Fruit fly (Drosophila melanogaster) whole organism, embryonic: ENCODE results near the gene Pig1.

Experiments
- CG10267 ChIP-seq: fragments of 200-800 bp; sonication (Bioruptor generic); optimal IDR thresholded peaks from 2 replicates; lab custom pipeline; 2018; ENCODE audit warnings: missing biosample characterization, mild to moderate bottlenecking, missing genetic modification characterization, moderate library complexity
- CG10274 ChIP-seq: fragments of 200-800 bp; sonication (Bioruptor generic); optimal IDR thresholded peaks from 3 replicates; lab custom pipeline; 2017; ENCODE audit warnings: missing biosample characterization, mild to moderate bottlenecking, missing genetic modification characterization
- CG10366 ChIP-seq: fragments of 200-800 bp; sonication (Bioruptor generic); IDR thresholded peaks from 2 replicates; pipeline ENCODE4 v1.3.6; 2022; ENCODE audit warnings: missing biosample characterization, missing genetic modification characterization
- CG10431 ChIP-seq: fragments of 200-800 bp; sonication (Bioruptor generic); optimal IDR thresholded peaks from 3 replicates; lab custom pipeline; 2018; ENCODE audit warnings: missing biosample characterization, mild to moderate bottlenecking, missing genetic modification characterization
- CG10654 ChIP-seq: fragments of 200-800 bp; sonication (Bioruptor generic); optimal IDR thresholded peaks from 2 replicates; lab custom pipeline; 2016; ENCODE audit warnings: missing biosample characterization, missing genetic modification characterization
- CG12236 ChIP-seq: fragments of 200-800 bp; sonication (Bioruptor generic); optimal IDR thresholded peaks from 2 replicates; lab custom pipeline; 2016; ENCODE audit warnings: missing biosample characterization, missing genetic modification characterization
- CG12299 ChIP-seq: fragments of 200-800 bp; sonication (Bioruptor generic); optimal IDR thresholded peaks from 2 replicates; lab custom pipeline; 2018; ENCODE audit warnings: missing biosample characterization, mild to moderate bottlenecking, missing genetic modification characterization
- CG12769 ChIP-seq: fragments of 200-800 bp; sonication (Bioruptor generic); optimal IDR thresholded peaks from 2 replicates; lab custom pipeline; 2019; ENCODE audit warnings: missing biosample characterization, mild to moderate bottlenecking, missing genetic modification characterization, moderate library complexity
- CG15269 ChIP-seq: fragments of 200-800 bp; sonication (Bioruptor generic); optimal IDR thresholded peaks from 2 replicates; lab custom pipeline; 2018; ENCODE audit warnings: missing biosample characterization, mild to moderate bottlenecking, missing genetic modification characterization, moderate library complexity
- CG17385 ChIP-seq: fragments of 200-800 bp; sonication (Bioruptor generic); optimal IDR thresholded peaks from 3 replicates; lab custom pipeline; 2018; ENCODE audit warnings: missing biosample characterization, mild to moderate bottlenecking, missing genetic modification characterization
- CG17612 ChIP-seq: fragments of 200-800 bp; sonication (Bioruptor generic); IDR thresholded peaks from 2 replicates; pipeline ENCODE4 v1.3.6; 2022; ENCODE audit warnings: missing biosample characterization, missing genetic modification characterization
- CG1792 ChIP-seq: fragments of 200-800 bp; sonication (Bioruptor generic); optimal IDR thresholded peaks from 2 replicates; lab custom pipeline; 2016; ENCODE audit warnings: missing biosample characterization, missing genetic modification characterization
- CG33213 ChIP-seq: fragments of 200-800 bp; sonication (Bioruptor generic); optimal IDR thresholded peaks from 3 replicates; lab custom pipeline; 2016; ENCODE audit warnings: missing biosample characterization, missing genetic modification characterization
- CG34422 ChIP-seq: fragments of 200-800 bp; sonication (Bioruptor generic); IDR thresholded peaks from 3 replicates; pipeline ENCODE4 v1.3.6; 2022; ENCODE audit warnings: missing biosample characterization, missing genetic modification characterization
- CG4617 ChIP-seq: fragments of 200-800 bp; sonication (Bioruptor generic); optimal IDR thresholded peaks from 3 replicates; lab custom pipeline; 2016; ENCODE audit warnings: missing biosample characterization, missing genetic modification characterization, borderline replicate concordance
- CG6854 ChIP-seq: fragments of 200-800 bp; sonication (Bioruptor generic); optimal IDR thresholded peaks from 3 replicates; lab custom pipeline; 2017; ENCODE audit warnings: missing biosample characterization, mild to moderate bottlenecking, missing genetic modification characterization
- CG8281 ChIP-seq: fragments of 200-800 bp; sonication (Bioruptor generic); optimal IDR thresholded peaks from 2 replicates; lab custom pipeline; 2018; ENCODE audit warnings: missing biosample characterization, mild to moderate bottlenecking, missing genetic modification characterization, moderate library complexity
- CG8388 ChIP-seq: fragments of 200-800 bp; sonication (Bioruptor generic); optimal IDR thresholded peaks from 2 replicates; lab custom pipeline; 2019; ENCODE audit warnings: missing biosample characterization, mild to moderate bottlenecking, missing genetic modification characterization, moderate library complexity
- CrebB ChIP-seq: fragments of 200-800 bp; sonication (Bioruptor generic); optimal IDR thresholded peaks from 3 replicates; lab custom pipeline; 2018; ENCODE audit warnings: missing biosample characterization, mild to moderate bottlenecking, missing genetic modification characterization
- HLH3B ChIP-seq: fragments of 200-800 bp; sonication (Bioruptor generic); IDR thresholded peaks from 2 replicates; pipeline ENCODE4 v1.3.6; 2022; ENCODE audit warnings: missing biosample characterization, missing genetic modification characterization
- Hr51 ChIP-seq, 2 experiments: fragments of 200-800 bp; sonication (Bioruptor generic); optimal IDR thresholded peaks; 2 replicates in 1 of 2; 3 replicates in 1 of 2; lab custom pipeline; 2016 to 2018; ENCODE audit warnings: missing biosample characterization in 2 of 2, missing genetic modification characterization in 2 of 2, mild to moderate bottlenecking in 1 of 2, moderate library complexity in 1 of 2
- Mes4 ChIP-seq: fragments of 200-800 bp; sonication (Bioruptor generic); optimal IDR thresholded peaks from 2 replicates; lab custom pipeline; 2016; ENCODE audit warnings: missing biosample characterization, missing genetic modification characterization
- Nf-YA ChIP-seq: fragments of 200-800 bp; sonication (Bioruptor generic); IDR thresholded peaks from 2 replicates; pipeline ENCODE4 v1.3.6; 2022; ENCODE audit warnings: missing biosample characterization, missing genetic modification characterization
- Trl ChIP-seq, 3 experiments: fragments of >200 bp in 2 of 3; fragments of 200-800 bp in 1 of 3; sonication (Bioruptor generic) in 1 of 3; optimal IDR thresholded peaks; 2 replicates in 1 of 3; 3 replicates in 2 of 3; lab custom pipeline; 2016 to 2017; ENCODE audit warnings: missing biosample characterization in 1 of 3, missing genetic modification characterization in 1 of 3
- aop ChIP-seq: fragments of 200-800 bp; sonication (Bioruptor generic); IDR thresholded peaks from 2 replicates; pipeline ENCODE4 v1.3.6; 2022; ENCODE audit warnings: missing biosample characterization, missing genetic modification characterization
- bigmax ChIP-seq: fragments of 200-800 bp; sonication (Bioruptor generic); optimal IDR thresholded peaks from 2 replicates; lab custom pipeline; 2018; ENCODE audit warnings: missing biosample characterization, mild to moderate bottlenecking, missing genetic modification characterization
- cato ChIP-seq: fragments of 200-800 bp; sonication (Bioruptor generic); optimal IDR thresholded peaks from 2 replicates; lab custom pipeline; 2016; ENCODE audit warnings: missing biosample characterization, missing genetic modification characterization, borderline replicate concordance
- crol ChIP-seq: fragments of 200-800 bp; sonication (Bioruptor generic); IDR thresholded peaks from 2 replicates; pipeline ENCODE4 v1.3.6; 2022; ENCODE audit warnings: missing biosample characterization, missing genetic modification characterization
- dati ChIP-seq: fragments of 200-800 bp; sonication (Bioruptor generic); IDR thresholded peaks from 2 replicates; pipeline ENCODE4 v1.3.6; 2022; ENCODE audit warnings: missing biosample characterization, missing genetic modification characterization
- exex ChIP-seq: fragments of 200-800 bp; sonication (Bioruptor generic); optimal IDR thresholded peaks from 4 replicates; lab custom pipeline; 2018; ENCODE audit warnings: missing biosample characterization, mild to moderate bottlenecking, missing genetic modification characterization, moderate library complexity
- eyg ChIP-seq: fragments of 200-800 bp; sonication (Bioruptor generic); optimal IDR thresholded peaks from 3 replicates; lab custom pipeline; 2016; ENCODE audit warnings: missing biosample characterization, missing genetic modification characterization
- ftz-f1 ChIP-seq: fragments of 200-800 bp; sonication (Bioruptor generic); optimal IDR thresholded peaks from 2 replicates; lab custom pipeline; 2016; ENCODE audit warnings: missing biosample characterization, missing genetic modification characterization
- fu2 ChIP-seq: fragments of 200-800 bp; sonication (Bioruptor generic); optimal IDR thresholded peaks from 2 replicates; lab custom pipeline; 2016; ENCODE audit warnings: missing biosample characterization, missing genetic modification characterization
- gt ChIP-seq: fragments of 200-800 bp; sonication (Bioruptor generic); IDR thresholded peaks from 2 replicates; pipeline ENCODE4 v1.3.6; 2022; ENCODE audit warnings: missing biosample characterization, missing genetic modification characterization
- hb ChIP-seq: fragments of 200-800 bp; sonication (Bioruptor generic); IDR thresholded peaks from 3 replicates; pipeline ENCODE4 v1.3.6; 2022; ENCODE audit warnings: missing biosample characterization, missing genetic modification characterization; ENCODE audit not compliant: partially characterized antibody
- hbn ChIP-seq: fragments of 200-800 bp; sonication (Bioruptor generic); IDR thresholded peaks from 2 replicates; pipeline ENCODE4 v1.3.6; 2022; ENCODE audit warnings: missing biosample characterization, missing genetic modification characterization; ENCODE audit not compliant: partially characterized antibody
- kah ChIP-seq: fragments of 200-800 bp; sonication (Bioruptor generic); optimal IDR thresholded peaks from 2 replicates; lab custom pipeline; 2018; ENCODE audit warnings: missing biosample characterization, mild to moderate bottlenecking, missing genetic modification characterization
- klu ChIP-seq: fragments of 200-800 bp; sonication (Bioruptor generic); IDR thresholded peaks from 2 replicates; pipeline ENCODE4 v1.3.6; 2022; ENCODE audit warnings: missing biosample characterization, missing genetic modification characterization
- lov ChIP-seq, 2 experiments: fragments of 200-800 bp in 1 of 2; fragments of >200 bp in 1 of 2; sonication (Bioruptor generic) in 1 of 2; IDR thresholded peaks in 1 of 2; optimal IDR thresholded peaks in 1 of 2; 2 replicates in 1 of 2; 3 replicates in 1 of 2; pipeline versions ENCODE4 v1.3.6 to Lab custom; 2017 to 2022; ENCODE audit warnings: missing biosample characterization in 1 of 2, missing genetic modification characterization in 1 of 2
- nau ChIP-seq: fragments of 200-800 bp; sonication (Bioruptor generic); optimal IDR thresholded peaks from 3 replicates; lab custom pipeline; 2017; ENCODE audit warnings: missing biosample characterization, mild to moderate bottlenecking, missing genetic modification characterization, missing genetic modification reagents
- pb ChIP-seq: fragments of 200-800 bp; sonication (Bioruptor generic); optimal IDR thresholded peaks from 3 replicates; lab custom pipeline; 2016; ENCODE audit warnings: missing biosample characterization, missing genetic modification characterization
- peb ChIP-seq: fragments of 200-800 bp; sonication (Bioruptor generic); IDR thresholded peaks from 2 replicates; pipeline ENCODE4 v1.3.6; 2022; ENCODE audit warnings: missing biosample characterization, missing genetic modification characterization
- sd ChIP-seq: fragments of 200-800 bp; sonication (Bioruptor generic); optimal IDR thresholded peaks from 3 replicates; lab custom pipeline; 2018; ENCODE audit warnings: missing biosample characterization, mild to moderate bottlenecking, missing genetic modification characterization, moderate library complexity
- sens-2 ChIP-seq: fragments of 200-800 bp; sonication (Bioruptor generic); IDR thresholded peaks from 2 replicates; pipeline ENCODE4 v1.3.6; 2022; ENCODE audit warnings: missing biosample characterization, missing genetic modification characterization
- slp2 ChIP-seq: fragments of 200-800 bp; sonication (Bioruptor generic); optimal IDR thresholded peaks from 2 replicates; lab custom pipeline; 2016; ENCODE audit warnings: missing biosample characterization, missing genetic modification characterization
- ttk ChIP-seq: fragments of 200-800 bp; sonication (Bioruptor generic); IDR thresholded peaks from 2 replicates; pipeline ENCODE4 v2.1.2; 2022; ENCODE audit warnings: missing biosample characterization, missing genetic modification characterization
- z ChIP-seq: fragments of 200-800 bp; sonication (Bioruptor generic); IDR thresholded peaks from 3 replicates; pipeline ENCODE4 v1.3.6; 2022; ENCODE audit warnings: missing biosample characterization, missing genetic modification characterization

Gene Pig1

dm6 chrX:3295467-3295853 lies 46.4 kb upstream of the Pig1 start:
- TF ChIP-seq CG17385 (GFP tag; lab: Kevin White, UChicago): peak; percentile 55
- peak; percentile 55 to 73 for TF ChIP-seq Trl (optimal IDR thresholded peaks at IDR 0.05; lab: Kevin White, UChicago)
- TF ChIP-seq Trl (GFP tag; optimal IDR thresholded peaks at IDR 0.05; lab: Kevin White, UChicago): no peak
- TF ChIP-seq slp2 (GFP tag; lab: Kevin White, UChicago): no peak
- TF ChIP-seq, all 482 proteins: peak for 2

dm6 chrX:3294816-3295466 lies 45.9 kb upstream of the Pig1 start:
- TF ChIP-seq z (GFP tag; lab: Robert Waterston, UW): peak; percentile 68; the same call in 2 of the 3 replicates
- TF ChIP-seq dati (GFP tag; lab: Robert Waterston, UW): peak; percentile 89
- TF ChIP-seq peb (GFP tag; lab: Robert Waterston, UW): peak; percentile 88
- TF ChIP-seq CG10267 (tag; lab: Kevin White, UChicago): peak; percentile 88
- TF ChIP-seq ftz-f1 (GFP tag; lab: Kevin White, UChicago): peak; percentile 77
- TF ChIP-seq CG34422 (GFP tag; lab: Robert Waterston, UW): peak; percentile 98
- TF ChIP-seq CG12236 (GFP tag; lab: Kevin White, UChicago): peak; percentile 95
- TF ChIP-seq CG10654 (GFP tag; lab: Kevin White, UChicago): peak; percentile 97
- peak; percentile 94 for TF ChIP-seq CG6854 (GFP tag; lab: Kevin White, UChicago)
- TF ChIP-seq klu: peak; percentile 96
- TF ChIP-seq Nf-YA (GFP tag; lab: Robert Waterston, UW): peak; percentile 93
- TF ChIP-seq CG12769 (tag; lab: Kevin White, UChicago): peak; percentile 99
- peak; percentile 98 for TF ChIP-seq CG1792 (GFP tag; lab: Kevin White, UChicago)
- TF ChIP-seq crol (GFP tag; lab: Robert Waterston, UW): peak; percentile 65; the same call in 1 of the 2 replicates
- TF ChIP-seq gt (GFP tag; lab: Robert Waterston, UW): peak; percentile 91
- peak; percentile 72 for TF ChIP-seq aop (GFP tag; lab: Robert Waterston, UW)
- peak; percentile 85 for TF ChIP-seq kah (GFP tag; lab: Kevin White, UChicago)
- peak; percentile 97 for TF ChIP-seq CG15269
- peak; percentile 92 for TF ChIP-seq CG17612 (GFP tag; lab: Robert Waterston, UW)
- TF ChIP-seq CG4617 (GFP tag; lab: Kevin White, UChicago): peak; percentile 92
- peak; percentile 97 for TF ChIP-seq pb
- peak; percentile 92 for TF ChIP-seq cato
- TF ChIP-seq exex: peak; percentile 80
- TF ChIP-seq CG10431 (GFP tag; lab: Kevin White, UChicago): peak; percentile 51
- peak; percentile 97 for TF ChIP-seq HLH3B
- TF ChIP-seq CG10274 (GFP tag; lab: Kevin White, UChicago): peak; percentile 91
- peak; percentile 95 for TF ChIP-seq nau (GFP tag; lab: Kevin White, UChicago)
- no peak for TF ChIP-seq hbn (GFP tag; lab: Robert Waterston, UW)
- peak; percentile 97 for TF ChIP-seq CG10366 (GFP tag; lab: Robert Waterston, UW)
- peak; percentile 98 for TF ChIP-seq CG33213 (GFP tag; lab: Kevin White, UChicago)
- TF ChIP-seq eyg (GFP tag; lab: Kevin White, UChicago): peak; percentile 96
- peak; percentile 94 for TF ChIP-seq CG8388 (GFP tag; lab: Kevin White, UChicago)
- TF ChIP-seq sd (tag; lab: Kevin White, UChicago): peak; percentile 87
- TF ChIP-seq sens-2 (GFP tag; lab: Robert Waterston, UW): peak; percentile 92
- TF ChIP-seq CG8281 (tag; lab: Kevin White, UChicago): peak; percentile 85
- TF ChIP-seq Mes4 (GFP tag; lab: Kevin White, UChicago): peak; percentile 96
- TF ChIP-seq Hr51 (GFP tag; optimal IDR thresholded peaks at IDR 0.05; lab: Kevin White, UChicago): peak; percentile 96 to 97
- peak; percentile 93 for TF ChIP-seq CG12299
- no peak for TF ChIP-seq lov (optimal IDR thresholded peaks at IDR 0.05; lab: Kevin White, UChicago)
- peak; percentile 90 for TF ChIP-seq lov (GFP tag; IDR thresholded peaks at IDR 0.05; lab: Robert Waterston, UW)
- peak; percentile 98 for TF ChIP-seq fu2 (GFP tag; lab: Kevin White, UChicago)
- TF ChIP-seq ttk: peak; percentile 97
- TF ChIP-seq hb (GFP tag; lab: Robert Waterston, UW): no peak
- TF ChIP-seq CrebB (tag; lab: Kevin White, UChicago): peak; percentile 95
- TF ChIP-seq bigmax (GFP tag; lab: Kevin White, UChicago): peak; percentile 54
